Worm (Caenorhabditis elegans): ENCODE results near the gene F31E3.2.

DNA sequence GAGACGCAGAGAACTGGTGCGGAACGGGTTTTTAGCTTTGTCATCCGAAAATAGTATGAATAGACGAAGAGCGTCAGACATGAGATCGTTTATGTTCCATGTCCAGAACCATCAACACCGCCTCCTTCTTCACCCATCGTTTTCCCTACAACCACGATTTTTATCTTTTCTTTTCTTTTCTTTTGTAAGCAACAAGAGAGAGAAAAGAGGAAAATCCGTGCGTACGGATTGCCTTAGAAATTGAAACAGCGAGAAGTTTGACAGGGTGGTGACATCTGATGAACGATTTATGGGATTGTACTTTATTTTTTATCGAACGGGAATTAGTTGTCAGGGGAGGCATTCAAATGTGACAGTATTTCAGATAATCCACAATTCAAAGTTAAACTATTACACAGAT, 28.0 kb upstream of the F31E3.2 start, which contains the start of gene abu-13:
- TF ChIP-seq mef-2 (tag; optimal IDR thresholded peaks at IDR 0.05) (no peak), efl-1 (optimal IDR thresholded peaks at IDR 0.05) (no peak), efl-1 (GFP tag; optimal IDR thresholded peaks at IDR 0.05 in 1 of 2) (peak in 1 of 2 experiments; percentile 21), elt-2 (tag; optimal IDR thresholded peaks at IDR 0.05) (no peak), ztf-11 (tag; optimal IDR thresholded peaks at IDR 0.05) (no peak), nhr-77 (tag; optimal IDR thresholded peaks at IDR 0.05) (no peak), vab-15 (tag; optimal IDR thresholded peaks at IDR 0.05) (no peak), aha-1 (tag; optimal IDR thresholded peaks at IDR 0.05) (no peak), nhr-76 (tag; optimal IDR thresholded peaks at IDR 0.05) (no peak), sup-37 (GFP tag; optimal IDR thresholded peaks at IDR 0.05) (no peak), unc-30 (tag; optimal IDR thresholded peaks at IDR 0.05) (no peak)

All from whole organism, L1 larva.